Worm (Caenorhabditis elegans) whole organism, young adult: ENCODE measurements around the gene ttr-36.

Experiments
- B0336.3 ChIP-seq: fragments of 200-800 bp; sonication (Bioruptor generic); IDR thresholded peaks from 2 replicates; pipeline ENCODE4 v1.3.6; 2022; ENCODE audit warnings: missing genetic modification characterization, missing compliant biosample characterization
- C17E4.6 ChIP-seq: fragments of 200-800 bp; sonication (Bioruptor generic); IDR thresholded peaks from 2 replicates; pipeline ENCODE4 v1.3.6; 2022; ENCODE audit warnings: missing genetic modification reagents, missing genetic modification characterization, missing compliant biosample characterization
- F10E7.11 ChIP-seq: sonication (generic microtip); optimal IDR thresholded peaks from 2 replicates; lab custom pipeline; 2017; ENCODE audit warnings: mild to moderate bottlenecking, missing genetic modification characterization, moderate library complexity, missing compliant biosample characterization
- F23B12.7 ChIP-seq: sonication (generic microtip); optimal IDR thresholded peaks from 2 replicates; lab custom pipeline; 2017; ENCODE audit warnings: missing genetic modification characterization, mild to moderate bottlenecking, missing compliant biosample characterization, antibody characterized with exemption, moderate library complexity; ENCODE audit not compliant: insufficient read depth
- F33H1.4 ChIP-seq: fragments of 200-800 bp; sonication (Bioruptor generic); IDR thresholded peaks from 2 replicates; pipeline ENCODE4 v1.3.6; 2022; ENCODE audit warnings: missing genetic modification reagents, missing genetic modification characterization, missing compliant biosample characterization
- F37B4.10 ChIP-seq: fragments of 200-800 bp; sonication (Bioruptor generic); IDR thresholded peaks from 2 replicates; pipeline ENCODE4 v1.3.6; 2022; ENCODE audit warnings: missing genetic modification characterization, missing compliant biosample characterization
- F39B2.1 ChIP-seq: fragments of 200-800 bp; sonication (Bioruptor generic); IDR thresholded peaks from 2 replicates; pipeline ENCODE4 v1.3.6; 2022; ENCODE audit warnings: missing genetic modification reagents, missing genetic modification characterization, missing compliant biosample characterization
- K12H6.12 ChIP-seq: fragments of 200-800 bp; sonication (Bioruptor generic); optimal IDR thresholded peaks from 2 replicates; lab custom pipeline; 2018; ENCODE audit warnings: mild to moderate bottlenecking, missing genetic modification characterization, missing compliant biosample characterization
- T07F8.4 ChIP-seq: sonication (generic microtip); optimal IDR thresholded peaks from 2 replicates; lab custom pipeline; 2016; ENCODE audit warnings: mild to moderate bottlenecking, missing genetic modification characterization, moderate library complexity, missing compliant biosample characterization
- Y53F4B.3 ChIP-seq: fragments of 200-800 bp; sonication (Bioruptor generic); IDR thresholded peaks from 2 replicates; pipeline ENCODE4 v1.3.6; 2022; ENCODE audit warnings: missing genetic modification reagents, missing genetic modification characterization, missing compliant biosample characterization
- ZK185.1 ChIP-seq: sonication (generic microtip); optimal IDR thresholded peaks from 2 replicates; lab custom pipeline; 2016; ENCODE audit warnings: mild to moderate bottlenecking, missing genetic modification characterization, missing compliant biosample characterization; ENCODE audit not compliant: poor library complexity, severe bottlenecking
- cebp-1 ChIP-seq, 2 experiments: fragments of 200-800 bp in 1 of 2; sonication (Bioruptor generic) in 1 of 2; sonication (generic microtip) in 1 of 2; IDR thresholded peaks in 1 of 2; optimal IDR thresholded peaks in 1 of 2; 2 replicates each; pipeline versions ENCODE4 v1.3.6 to Lab custom; 2017 to 2022; ENCODE audit warnings: missing compliant biosample characterization in 2 of 2, missing genetic modification characterization in 2 of 2, mild to moderate bottlenecking in 1 of 2, missing genetic modification reagents in 1 of 2, moderate library complexity in 1 of 2
- ceh-100 ChIP-seq: fragments of 200-800 bp; sonication (Bioruptor generic); IDR thresholded peaks from 2 replicates; pipeline ENCODE4 v1.3.6; 2022; ENCODE audit warnings: missing genetic modification reagents, missing genetic modification characterization, missing compliant biosample characterization
- ceh-79 ChIP-seq: sonication (generic microtip); optimal IDR thresholded peaks from 2 replicates; lab custom pipeline; 2017; ENCODE audit warnings: mild to moderate bottlenecking, missing genetic modification characterization, missing compliant biosample characterization
- dpff-1 ChIP-seq: sonication (generic microtip); optimal IDR thresholded peaks from 2 replicates; lab custom pipeline; 2017; ENCODE audit warnings: mild to moderate bottlenecking, missing genetic modification characterization, missing compliant biosample characterization
- dpl-1 ChIP-seq: fragments of 150-350 bp; optimal IDR thresholded peaks from 2 replicates; lab custom pipeline; 2014; ENCODE audit warnings: missing biosample characterization, missing genetic modification reagents, missing genetic modification characterization
- egl-44 ChIP-seq: fragments of 200-800 bp; sonication (Bioruptor generic); IDR thresholded peaks from 2 replicates; pipeline ENCODE4 v1.3.6; 2022; ENCODE audit warnings: missing genetic modification reagents, missing genetic modification characterization, missing compliant biosample characterization
- ets-4 ChIP-seq: fragments of 200-800 bp; sonication (Bioruptor generic); optimal IDR thresholded peaks from 2 replicates; lab custom pipeline; 2018; ENCODE audit warnings: mild to moderate bottlenecking, missing genetic modification characterization, missing compliant biosample characterization
- hlh-12 ChIP-seq: sonication (generic microtip); optimal IDR thresholded peaks from 2 replicates; lab custom pipeline; 2016; ENCODE audit warnings: missing genetic modification characterization, missing compliant biosample characterization
- hmg-1.2 ChIP-seq: fragments of 200-800 bp; sonication (Bioruptor generic); IDR thresholded peaks from 2 replicates; pipeline ENCODE4 v1.3.6; 2022; ENCODE audit warnings: missing genetic modification reagents, missing genetic modification characterization, missing compliant biosample characterization
- let-607 ChIP-seq, 2 experiments: fragments of 200-800 bp in 1 of 2; sonication (Bioruptor generic) in 1 of 2; sonication (generic microtip) in 1 of 2; optimal IDR thresholded peaks; 2 replicates each; lab custom pipeline; 2016 to 2018; ENCODE audit warnings: mild to moderate bottlenecking in 2 of 2, missing compliant biosample characterization in 2 of 2, missing genetic modification characterization in 2 of 2, moderate library complexity in 2 of 2, missing genotype in 1 of 2
- mcd-1 ChIP-seq: fragments of 200-800 bp; sonication (Bioruptor generic); IDR thresholded peaks from 2 replicates; pipeline ENCODE4 v1.3.6; 2022; ENCODE audit warnings: missing genetic modification reagents, missing genetic modification characterization, missing compliant biosample characterization
- nfya-1 ChIP-seq: sonication (generic microtip); optimal IDR thresholded peaks from 2 replicates; lab custom pipeline; 2017; ENCODE audit warnings: antibody characterized with exemption, missing compliant biosample characterization, missing genetic modification characterization, borderline replicate concordance; ENCODE audit not compliant: insufficient read depth
- nfyb-1 ChIP-seq: fragments of 200-800 bp; sonication (Bioruptor generic); IDR thresholded peaks from 2 replicates; pipeline ENCODE4 v1.3.6; 2022; ENCODE audit warnings: missing genetic modification reagents, missing genetic modification characterization, missing compliant biosample characterization
- nhr-27 ChIP-seq: fragments of 200-800 bp; sonication (Bioruptor generic); optimal IDR thresholded peaks from 2 replicates; lab custom pipeline; 2018; ENCODE audit warnings: mild to moderate bottlenecking, missing genetic modification characterization, moderate library complexity, missing compliant biosample characterization
- nhr-80 ChIP-seq: sonication (generic microtip); optimal IDR thresholded peaks from 2 replicates; lab custom pipeline; 2016; ENCODE audit warnings: missing genetic modification characterization, missing compliant biosample characterization
- nhr-90 ChIP-seq: sonication (generic microtip); optimal IDR thresholded peaks from 2 replicates; lab custom pipeline; 2016; ENCODE audit warnings: missing genotype, mild to moderate bottlenecking, missing genetic modification characterization, missing compliant biosample characterization
- snpc-1.3 ChIP-seq: sonication (generic microtip); optimal IDR thresholded peaks from 2 replicates; lab custom pipeline; 2017; ENCODE audit warnings: missing genetic modification characterization, mild to moderate bottlenecking, missing compliant biosample characterization, antibody characterized with exemption, moderate library complexity, missing genotype, missing genetic modification reagents; ENCODE audit not compliant: insufficient read depth
- snpc-3.4 ChIP-seq: sonication (generic microtip); optimal IDR thresholded peaks from 2 replicates; lab custom pipeline; 2017; ENCODE audit warnings: missing genetic modification characterization, mild to moderate bottlenecking, missing compliant biosample characterization, antibody characterized with exemption, moderate library complexity, missing genotype, missing genetic modification reagents
- snpc-4 ChIP-seq, 5 experiments: fragments of 150-350 bp in 1 of 5; sonication (generic microtip) in 4 of 5; optimal IDR thresholded peaks; 2 replicates each; lab custom pipeline; 2014 to 2018; ENCODE audit warnings: missing genetic modification characterization in 5 of 5, missing biosample characterization in 3 of 5, antibody characterized with exemption in 2 of 5, mild to moderate bottlenecking in 2 of 5, missing compliant biosample characterization in 2 of 5, missing genotype in 2 of 5, moderate library complexity in 2 of 5, missing genetic modification reagents in 1 of 5
- tbp1 ChIP-seq: fragments of 200-800 bp; sonication (Bioruptor generic); optimal IDR thresholded peaks from 2 replicates; lab custom pipeline; 2018; ENCODE audit warnings: mild to moderate bottlenecking, missing genetic modification characterization, missing compliant biosample characterization
- tlf-1 ChIP-seq: fragments of 200-800 bp; sonication (Bioruptor generic); optimal IDR thresholded peaks from 2 replicates; lab custom pipeline; 2018; ENCODE audit warnings: mild to moderate bottlenecking, missing genetic modification characterization, missing compliant biosample characterization
- unc-62 ChIP-seq: fragments of 150-350 bp; optimal IDR thresholded peaks from 2 replicates; lab custom pipeline; 2014; ENCODE audit warnings: missing biosample characterization, missing genetic modification reagents, missing genetic modification characterization
- zfh-2 ChIP-seq: fragments of 200-800 bp; sonication (Bioruptor generic); conservative IDR thresholded peaks from 2 replicates; pipeline ENCODE4 v1.3.6; 2022; ENCODE audit warnings: missing genetic modification reagents, missing genetic modification characterization, missing compliant biosample characterization
- ztf-22 ChIP-seq: fragments of 200-800 bp; sonication (Bioruptor generic); optimal IDR thresholded peaks from 2 replicates; lab custom pipeline; 2018; ENCODE audit warnings: mild to moderate bottlenecking, missing genetic modification characterization, moderate library complexity, missing compliant biosample characterization

The ttr-36 gene

DNA sequence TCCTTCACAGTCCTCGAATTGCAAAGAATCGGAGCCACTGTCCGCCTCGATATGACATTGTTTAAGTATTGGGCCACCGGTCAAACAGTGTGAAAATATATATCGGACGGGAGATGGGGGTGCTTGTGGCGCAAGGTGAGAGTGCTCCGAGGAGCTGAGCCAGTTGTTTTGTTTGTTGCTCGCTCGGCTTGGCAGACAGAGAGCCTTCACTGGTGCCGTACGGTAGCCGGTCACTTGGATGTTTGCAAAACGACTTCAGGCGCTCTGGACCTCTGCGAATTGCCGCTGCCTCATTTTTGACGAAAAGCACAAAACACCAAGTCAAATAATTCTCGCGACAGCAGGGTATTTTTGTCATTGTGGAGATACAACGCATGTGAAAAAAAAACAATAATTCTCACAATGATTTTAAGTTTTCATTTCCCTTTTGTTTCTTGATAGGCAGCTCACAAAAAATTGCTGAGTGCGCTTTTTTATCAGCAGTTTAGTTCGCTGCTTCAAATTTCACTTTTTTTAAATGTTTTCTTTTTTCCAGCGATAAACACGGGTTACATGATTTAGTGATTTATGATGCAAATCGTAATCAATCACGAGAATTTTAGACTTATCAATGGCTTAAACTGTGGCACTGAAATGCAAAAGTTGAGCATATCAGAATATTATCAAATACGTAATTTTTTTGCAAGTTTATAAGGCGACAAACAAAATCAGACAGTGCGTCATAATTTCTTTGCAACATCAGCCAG is 6.5 kb downstream of the ttr-36 start:
- TF ChIP-seq nhr-27 (tag; lab: Kevin White, UChicago) (no peak), nfya-1 (tag; lab: Kevin White, UChicago) (no peak), ceh-100 (GFP tag; lab: Robert Waterston, UW) (no peak), F39B2.1 (no peak), ZK185.1 (tag; lab: Kevin White, UChicago) (no peak), let-607 (tag; optimal IDR thresholded peaks at IDR 0.05; lab: Kevin White, UChicago) (peak in 1 of 2 experiments; percentile 46), cebp-1 (GFP tag; IDR thresholded peaks at IDR 0.05; lab: Robert Waterston, UW) (no peak), cebp-1 (tag; optimal IDR thresholded peaks at IDR 0.05; lab: Kevin White, UChicago) (peak; percentile 32), nfyb-1 (GFP tag; lab: Robert Waterston, UW) (no peak), K12H6.12 (tag; lab: Kevin White, UChicago) (no peak), snpc-3.4 (tag; lab: Kevin White, UChicago) (no peak), Y53F4B.3 (GFP tag; lab: Robert Waterston, UW) (no peak), nhr-80 (tag; lab: Kevin White, UChicago) (peak; percentile 81), zfh-2 (GFP tag; lab: Robert Waterston, UW) (peak; percentile 74)

DNA sequence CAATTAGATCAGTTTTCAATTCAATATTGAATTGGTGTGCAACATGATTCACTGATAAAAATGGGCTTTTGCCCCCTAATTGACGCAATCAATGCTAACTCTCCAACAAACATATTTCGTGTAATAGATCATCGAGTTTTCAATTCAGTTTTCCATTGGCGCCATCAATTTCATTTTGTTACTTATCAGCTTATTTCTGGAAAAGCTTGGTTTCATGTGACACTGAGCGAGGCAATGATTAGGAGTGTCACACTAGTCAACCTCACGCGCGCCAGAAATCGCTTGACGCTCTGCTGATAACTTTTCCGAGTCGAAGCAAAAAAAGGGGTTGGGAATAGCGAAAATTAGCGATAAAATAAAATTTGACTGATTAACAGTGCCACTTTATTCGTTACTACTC is 7.8 kb downstream of the ttr-36 start, which contains the start of gene ets-4:
Gene ets-4 (plus strand): TSS at position 347 of the 400 bp plus-strand sequence.
- TF ChIP-seq cebp-1 (GFP tag; IDR thresholded peaks at IDR 0.05; lab: Robert Waterston, UW) (peak; percentile 18; the same call in 1 of the 2 replicates), cebp-1 (tag; optimal IDR thresholded peaks at IDR 0.05; lab: Kevin White, UChicago) (peak; percentile 62), ets-4 (GFP tag; lab: Kevin White, UChicago) (peak; percentile 97), C17E4.6 (GFP tag; lab: Robert Waterston, UW) (no peak), dpff-1 (tag; lab: Kevin White, UChicago) (no peak), nfya-1 (tag; lab: Kevin White, UChicago) (no peak), mcd-1 (GFP tag; lab: Robert Waterston, UW) (no peak), dpl-1 (GFP tag; lab: Kevin White, UChicago) (no peak), T07F8.4 (tag; lab: Kevin White, UChicago) (no peak), hlh-12 (tag; lab: Kevin White, UChicago) (no peak), F37B4.10 (GFP tag; lab: Robert Waterston, UW) (0 out of 2 replicates have a peak, but pooled peaks have one; percentile 18), F33H1.4 (GFP tag; lab: Robert Waterston, UW) (no peak), B0336.3 (GFP tag; lab: Robert Waterston, UW) (0 out of 2 replicates have a peak, but pooled peaks have one; percentile 32), snpc-4 (GFP tag; optimal IDR thresholded peaks at IDR 0.05; lab: Kevin White, UChicago) (no peak), snpc-4 (tag; optimal IDR thresholded peaks at IDR 0.05; lab: Kevin White, UChicago) (peak in 1 of 4 experiments; percentile 13), F10E7.11 (tag; lab: Kevin White, UChicago) (no peak), ceh-79 (tag; lab: Kevin White, UChicago) (no peak), egl-44 (GFP tag; lab: Robert Waterston, UW) (0 out of 2 replicates have a peak, but pooled peaks have one; percentile 34), ztf-22 (peak; percentile 41), unc-62 (GFP tag; lab: Kevin White, UChicago) (peak; percentile 70), hmg-1.2 (GFP tag; lab: Robert Waterston, UW) (no peak), nhr-80 (tag; lab: Kevin White, UChicago) (peak; percentile 96), F23B12.7 (tag; lab: Kevin White, UChicago) (no peak), snpc-1.3 (no peak), let-607 (tag; optimal IDR thresholded peaks at IDR 0.05; lab: Kevin White, UChicago) (peak; percentile 79 to 80), tbp1 (GFP tag; lab: Kevin White, UChicago) (peak; percentile 5), tlf-1 (GFP tag; lab: Kevin White, UChicago) (peak; percentile 47), nhr-90 (tag; lab: Kevin White, UChicago) (peak; percentile 22)
- TF ChIP-seq, all 124 proteins: peak for 13
